Fruit fly (Drosophila melanogaster) whole organism, embryonic: ENCODE results near the gene mrva.

ENCODE experiments used
- Asciz ChIP-seq: fragments of 200-800 bp; sonication (Bioruptor generic); optimal IDR thresholded peaks from 2 replicates; lab custom pipeline; 2017; ENCODE audit warnings: missing biosample characterization, mild to moderate bottlenecking, missing genetic modification characterization, missing genetic modification reagents
- B-H2 ChIP-seq: fragments of 200-800 bp; sonication (Bioruptor generic); optimal IDR thresholded peaks from 2 replicates; lab custom pipeline; 2018; ENCODE audit warnings: missing biosample characterization, mild to moderate bottlenecking, missing genetic modification characterization
- BEAF-32 ChIP-seq: fragments of 200-800 bp; sonication (Bioruptor generic); optimal IDR thresholded peaks from 3 replicates; lab custom pipeline; 2017; ENCODE audit warnings: missing biosample characterization, missing genetic modification characterization, mild to moderate bottlenecking, moderate library complexity, missing genetic modification reagents
- Bgb ChIP-seq: fragments of 200-800 bp; sonication (Bioruptor generic); IDR thresholded peaks from 2 replicates; pipeline ENCODE4 v1.3.6; 2022; ENCODE audit warnings: missing biosample characterization, missing genetic modification characterization; ENCODE audit not compliant: partially characterized antibody
- CG10274 ChIP-seq: fragments of 200-800 bp; sonication (Bioruptor generic); optimal IDR thresholded peaks from 3 replicates; lab custom pipeline; 2017; ENCODE audit warnings: missing biosample characterization, mild to moderate bottlenecking, missing genetic modification characterization
- CG11504 ChIP-seq: fragments of 200-800 bp; sonication (Bioruptor generic); optimal IDR thresholded peaks from 3 replicates; lab custom pipeline; 2019; ENCODE audit warnings: missing biosample characterization, mild to moderate bottlenecking, missing genetic modification characterization, moderate library complexity
- CG12155 ChIP-seq: fragments of 200-800 bp; sonication (Bioruptor generic); optimal IDR thresholded peaks from 3 replicates; lab custom pipeline; 2016; ENCODE audit warnings: missing biosample characterization, missing genetic modification characterization
- CG14710 ChIP-seq: fragments of 200-800 bp; sonication (Bioruptor generic); optimal IDR thresholded peaks from 3 replicates; lab custom pipeline; 2019; ENCODE audit warnings: missing biosample characterization, mild to moderate bottlenecking, missing genetic modification characterization, moderate library complexity
- CG15514 ChIP-seq: fragments of 200-800 bp; sonication (Bioruptor generic); optimal IDR thresholded peaks from 3 replicates; lab custom pipeline; 2017; ENCODE audit warnings: missing biosample characterization, missing genetic modification characterization, mild to moderate bottlenecking, moderate library complexity, missing genetic modification reagents
- CG16813 ChIP-seq: fragments of 200-800 bp; sonication (Bioruptor generic); IDR thresholded peaks from 3 replicates; pipeline ENCODE4 v1.3.6; 2022; ENCODE audit warnings: missing biosample characterization, missing genetic modification characterization; ENCODE audit not compliant: partially characterized antibody
- CG16815 ChIP-seq: fragments of 200-800 bp; sonication (Bioruptor generic); optimal IDR thresholded peaks from 3 replicates; lab custom pipeline; 2017; ENCODE audit warnings: missing biosample characterization, mild to moderate bottlenecking, missing genetic modification characterization
- CG31365 ChIP-seq: fragments of 200-800 bp; sonication (Bioruptor generic); optimal IDR thresholded peaks from 2 replicates; lab custom pipeline; 2018; ENCODE audit warnings: missing biosample characterization, mild to moderate bottlenecking, missing genetic modification characterization
- CG31388 ChIP-seq: fragments of 200-800 bp; sonication (Bioruptor generic); optimal IDR thresholded peaks from 2 replicates; lab custom pipeline; 2016; ENCODE audit warnings: missing biosample characterization, missing genetic modification characterization
- CG3281 ChIP-seq: fragments of 200-800 bp; sonication (Bioruptor generic); optimal IDR thresholded peaks from 3 replicates; lab custom pipeline; 2017; ENCODE audit warnings: missing biosample characterization, mild to moderate bottlenecking, missing genetic modification characterization
- CG43689 ChIP-seq: fragments of 200-800 bp; sonication (Bioruptor generic); IDR thresholded peaks from 2 replicates; pipeline ENCODE4 v1.3.6; 2022; ENCODE audit warnings: missing biosample characterization, missing genetic modification characterization
- CG6791 ChIP-seq: fragments of 200-800 bp; sonication (Bioruptor generic); IDR thresholded peaks from 3 replicates; pipeline ENCODE4 v1.3.6; 2022; ENCODE audit warnings: missing biosample characterization, missing genetic modification characterization; ENCODE audit not compliant: partially characterized antibody
- CG6854 ChIP-seq: fragments of 200-800 bp; sonication (Bioruptor generic); optimal IDR thresholded peaks from 3 replicates; lab custom pipeline; 2017; ENCODE audit warnings: missing biosample characterization, mild to moderate bottlenecking, missing genetic modification characterization
- CG8765 ChIP-seq: fragments of 200-800 bp; sonication (Bioruptor generic); IDR thresholded peaks from 2 replicates; pipeline ENCODE4 v1.3.6; 2022; ENCODE audit warnings: missing biosample characterization, missing genetic modification characterization
- CG9797 ChIP-seq: fragments of 200-800 bp; sonication (Bioruptor generic); optimal IDR thresholded peaks from 3 replicates; lab custom pipeline; 2018; ENCODE audit warnings: missing biosample characterization, mild to moderate bottlenecking, missing genetic modification characterization
- Ets97D ChIP-seq: fragments of 200-800 bp; sonication (Bioruptor generic); optimal IDR thresholded peaks from 3 replicates; lab custom pipeline; 2016; ENCODE audit warnings: missing biosample characterization, missing genetic modification characterization
- Fer2 ChIP-seq: fragments of 200-800 bp; sonication (Bioruptor generic); optimal IDR thresholded peaks from 2 replicates; lab custom pipeline; 2018; ENCODE audit warnings: missing biosample characterization, mild to moderate bottlenecking, missing genetic modification characterization, moderate library complexity
- Gug ChIP-seq: fragments of 200-800 bp; sonication (Bioruptor generic); IDR thresholded peaks from 4 replicates; pipeline ENCODE4 v1.3.6; 2022; ENCODE audit warnings: missing biosample characterization, missing genetic modification characterization
- Lhr ChIP-seq: fragments of 200-800 bp; sonication (Bioruptor generic); optimal IDR thresholded peaks from 3 replicates; lab custom pipeline; 2017; ENCODE audit warnings: mild to moderate bottlenecking, missing biosample characterization, missing genetic modification reagents, missing genetic modification characterization
- Sry-δ ChIP-seq: fragments of 200-800 bp; sonication (Bioruptor generic); optimal IDR thresholded peaks from 2 replicates; lab custom pipeline; 2016; ENCODE audit warnings: missing biosample characterization, missing genetic modification characterization
- Taf1 ChIP-seq: fragments of 200-800 bp; sonication (Bioruptor generic); IDR thresholded peaks from 2 replicates; pipeline ENCODE4 v1.3.6; 2022; ENCODE audit warnings: missing biosample characterization, missing genetic modification characterization
- Usf ChIP-seq: fragments of 200-800 bp; sonication (Bioruptor generic); optimal IDR thresholded peaks from 2 replicates; lab custom pipeline; 2017; ENCODE audit warnings: missing genotype, missing biosample characterization, missing genetic modification characterization
- abd-A ChIP-seq: fragments of 200-800 bp; sonication (Bioruptor generic); optimal IDR thresholded peaks from 3 replicates; lab custom pipeline; 2019; ENCODE audit warnings: missing biosample characterization, mild to moderate bottlenecking, missing genetic modification characterization, moderate library complexity
- cad ChIP-seq: fragments of >200 bp; optimal IDR thresholded peaks from 2 replicates; lab custom pipeline; 2017; ENCODE audit warnings: missing biosample characterization, missing genetic modification characterization
- chif ChIP-seq, 2 experiments: fragments of 200-800 bp; sonication (Bioruptor generic); optimal IDR thresholded peaks; 3 replicates each; lab custom pipeline; 2016; ENCODE audit warnings: missing biosample characterization in 2 of 2, missing genetic modification characterization in 2 of 2
- crp ChIP-seq, 2 experiments: fragments of 200-800 bp; sonication (Bioruptor generic); optimal IDR thresholded peaks; 2 replicates in 1 of 2; 3 replicates in 1 of 2; lab custom pipeline; 2017; ENCODE audit warnings: missing biosample characterization in 2 of 2, missing genetic modification characterization in 2 of 2, mild to moderate bottlenecking in 1 of 2, moderate library complexity in 1 of 2
- cwo ChIP-seq: fragments of 200-800 bp; sonication (Bioruptor generic); optimal IDR thresholded peaks from 3 replicates; lab custom pipeline; 2017; ENCODE audit warnings: missing biosample characterization, missing genetic modification characterization, mild to moderate bottlenecking, moderate library complexity, missing genetic modification reagents
- grau ChIP-seq: fragments of 200-800 bp; optimal IDR thresholded peaks from 3 replicates; lab custom pipeline; 2019; ENCODE audit warnings: missing biosample characterization, mild to moderate bottlenecking, missing genetic modification characterization, moderate library complexity
- jing ChIP-seq: fragments of 200-800 bp; sonication (Bioruptor generic); optimal IDR thresholded peaks from 2 replicates; lab custom pipeline; 2018; ENCODE audit warnings: missing biosample characterization, mild to moderate bottlenecking, missing genetic modification characterization
- klu ChIP-seq: fragments of 200-800 bp; sonication (Bioruptor generic); IDR thresholded peaks from 2 replicates; pipeline ENCODE4 v1.3.6; 2022; ENCODE audit warnings: missing biosample characterization, missing genetic modification characterization
- knrl ChIP-seq: fragments of 200-800 bp; sonication (Bioruptor generic); IDR thresholded peaks from 3 replicates; pipeline ENCODE4 v1.3.6; 2022; ENCODE audit warnings: missing biosample characterization, missing genetic modification characterization; ENCODE audit not compliant: partially characterized antibody
- lbe ChIP-seq: fragments of 200-800 bp; sonication (Bioruptor generic); optimal IDR thresholded peaks from 2 replicates; lab custom pipeline; 2016; ENCODE audit warnings: missing biosample characterization, mild to moderate bottlenecking, missing genetic modification characterization
- luna ChIP-seq: fragments of 200-800 bp; sonication (Bioruptor generic); optimal IDR thresholded peaks from 2 replicates; lab custom pipeline; 2016; ENCODE audit warnings: missing biosample characterization, missing genetic modification characterization
- nerfin-1 ChIP-seq: fragments of 200-800 bp; sonication (Bioruptor generic); optimal IDR thresholded peaks from 3 replicates; lab custom pipeline; 2019; ENCODE audit warnings: missing biosample characterization, mild to moderate bottlenecking, missing genetic modification characterization, moderate library complexity
- nerfin-2 ChIP-seq: fragments of 200-800 bp; sonication (Bioruptor generic); IDR thresholded peaks from 2 replicates; pipeline ENCODE4 v1.3.6; 2022; ENCODE audit warnings: missing biosample characterization, missing genetic modification characterization; ENCODE audit not compliant: partially characterized antibody
- phol ChIP-seq: fragments of 200-800 bp; sonication (Bioruptor generic); optimal IDR thresholded peaks from 3 replicates; lab custom pipeline; 2018; ENCODE audit warnings: missing biosample characterization, mild to moderate bottlenecking, missing genetic modification characterization, moderate library complexity
- pita ChIP-seq: fragments of 200-800 bp; sonication (Bioruptor generic); optimal IDR thresholded peaks from 2 replicates; lab custom pipeline; 2017; ENCODE audit warnings: missing biosample characterization, mild to moderate bottlenecking, missing genetic modification characterization
- pzg ChIP-seq: fragments of 200-800 bp; sonication (Bioruptor generic); optimal IDR thresholded peaks from 3 replicates; lab custom pipeline; 2018; ENCODE audit warnings: missing biosample characterization, mild to moderate bottlenecking, missing genetic modification characterization, moderate library complexity
- row ChIP-seq: fragments of 200-800 bp; sonication (Bioruptor generic); IDR thresholded peaks from 3 replicates; pipeline ENCODE4 v1.3.6; 2022; ENCODE audit warnings: missing biosample characterization, missing genetic modification characterization
- scrt ChIP-seq: fragments of 200-800 bp; sonication (Bioruptor generic); optimal IDR thresholded peaks from 2 replicates; lab custom pipeline; 2018; ENCODE audit warnings: missing biosample characterization, mild to moderate bottlenecking, missing genetic modification characterization, moderate library complexity
- sens ChIP-seq: fragments of 200-800 bp; sonication (Bioruptor generic); peaks from one replicate; lab custom pipeline; 2016; ENCODE audit warnings: missing biosample characterization, missing genetic modification characterization
- slp2 ChIP-seq: fragments of 200-800 bp; sonication (Bioruptor generic); optimal IDR thresholded peaks from 2 replicates; lab custom pipeline; 2016; ENCODE audit warnings: missing biosample characterization, missing genetic modification characterization
- sna ChIP-seq: fragments of 200-800 bp; sonication (Bioruptor generic); IDR thresholded peaks from 2 replicates; pipeline ENCODE4 v1.3.6; 2022; ENCODE audit warnings: missing biosample characterization, missing genetic modification characterization; ENCODE audit not compliant: partially characterized antibody
- tio ChIP-seq: fragments of 200-800 bp; sonication (Bioruptor generic); optimal IDR thresholded peaks from 2 replicates; lab custom pipeline; 2017; ENCODE audit warnings: missing biosample characterization, missing genetic modification characterization, inconsistent platforms

mrva gene

DNA sequence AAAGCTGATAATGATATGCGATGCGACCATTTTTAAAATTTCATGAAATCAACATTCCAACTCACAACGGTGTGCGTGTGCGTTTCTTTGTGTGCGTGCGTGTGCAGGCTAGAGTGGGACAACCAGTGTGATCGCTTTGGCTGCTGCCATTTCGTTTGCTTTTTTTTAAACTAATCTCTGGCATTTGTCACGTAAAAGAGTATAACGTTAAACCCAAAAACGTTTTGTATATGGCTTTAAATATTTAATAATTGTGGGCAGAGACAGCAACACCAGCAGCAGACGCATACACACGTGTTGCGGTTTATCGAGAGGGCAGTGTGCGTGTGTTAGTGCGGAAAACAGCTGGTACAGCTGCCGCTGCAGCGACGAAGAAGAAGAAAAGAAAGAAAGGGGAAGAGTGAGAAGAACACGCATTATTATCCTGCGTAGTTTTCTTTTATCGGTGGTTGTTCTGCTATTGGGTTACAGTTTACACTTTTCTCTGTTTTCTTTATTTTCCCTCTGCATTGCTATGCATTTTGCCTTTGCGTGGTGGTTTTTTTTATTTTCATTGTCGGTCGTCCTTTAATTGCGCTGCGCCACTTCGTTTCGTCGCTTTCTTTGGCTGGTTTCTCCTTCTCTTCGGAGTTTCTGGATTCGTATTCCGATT is 41.7 kb upstream of the mrva start (continued):
- TF ChIP-seq lbe (GFP tag; lab: Kevin White, UChicago), result no peak
- TF ChIP-seq Fer2, result no peak
- TF ChIP-seq Asciz (GFP tag; lab: Kevin White, UChicago), result no peak
- TF ChIP-seq pita (GFP tag; lab: Kevin White, UChicago), result no peak
- TF ChIP-seq B-H2 (GFP tag; lab: Kevin White, UChicago), result no peak
- no peak for TF ChIP-seq luna (GFP tag; lab: Kevin White, UChicago)
- no peak for TF ChIP-seq Lhr
- TF ChIP-seq Usf (GFP tag; lab: Kevin White, UChicago), result no peak
- TF ChIP-seq CG31365 (tag; lab: Kevin White, UChicago), result no peak
- TF ChIP-seq klu (GFP tag; lab: Robert Waterston, UW), result no peak
- no peak for TF ChIP-seq CG16813 (GFP tag; lab: Robert Waterston, UW)

DNA sequence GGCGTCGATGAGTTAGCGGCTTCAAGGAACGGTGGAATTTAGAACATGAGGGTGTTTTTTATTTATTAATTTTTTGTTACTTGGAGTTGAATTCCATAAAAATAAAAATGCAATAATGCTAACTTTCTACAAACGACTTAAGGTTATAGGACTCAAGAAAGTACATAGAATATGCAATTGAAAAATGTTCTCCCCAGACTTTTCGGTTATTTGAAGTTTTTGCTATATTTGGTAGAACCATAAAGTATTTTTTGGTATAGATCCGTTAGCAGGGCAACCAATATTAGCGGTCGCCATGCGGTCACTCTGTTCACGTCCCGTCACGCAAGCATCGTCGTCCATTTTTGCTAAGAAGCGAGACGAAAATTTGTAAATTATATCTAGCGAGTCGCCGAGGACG is 40.9 kb upstream of the mrva start, which contains the start of gene akirin:
Gene akirin (plus strand): TSS at position 301 of the 400 bp plus-strand sequence.
- TF ChIP-seq CG12155 (GFP tag; lab: Kevin White, UChicago) (peak; percentile 43), nerfin-2 (no peak), Gug (GFP tag; lab: Robert Waterston, UW) (no peak), Bgb (GFP tag; lab: Robert Waterston, UW) (no peak), row (peak; percentile 22; the same call in 1 of the 3 replicates), CG9797 (GFP tag; lab: Kevin White, UChicago) (peak; percentile 38), CG16815 (GFP tag; lab: Kevin White, UChicago) (no peak), phol (tag; lab: Kevin White, UChicago) (peak; percentile 30), grau (no peak), Sry-δ (GFP tag; lab: Kevin White, UChicago) (no peak), CG6791 (GFP tag; lab: Robert Waterston, UW) (no peak), CG11504 (tag; lab: Kevin White, UChicago) (no peak), CG3281 (GFP tag; lab: Kevin White, UChicago) (no peak), CG10274 (no peak), scrt (no peak), crp (GFP tag; optimal IDR thresholded peaks at IDR 0.05; lab: Kevin White, UChicago) (no peak), pzg (peak; percentile 38), sens (GFP tag; lab: Kevin White, UChicago) (peak; percentile 12), BEAF-32 (GFP tag; lab: Kevin White, UChicago) (peak; percentile 24), Taf1 (no peak), CG8765 (GFP tag; lab: Robert Waterston, UW) (no peak), cad (GFP tag; lab: Kevin White, UChicago) (no peak), Ets97D (no peak), CG15514 (peak; percentile 4), slp2 (GFP tag; lab: Kevin White, UChicago) (no peak), chif (GFP tag; optimal IDR thresholded peaks at IDR 0.05; lab: Kevin White, UChicago) (no peak), CG31388 (GFP tag; lab: Kevin White, UChicago) (no peak), sna (GFP tag; lab: Robert Waterston, UW) (no peak), nerfin-1 (tag; lab: Kevin White, UChicago) (no peak), jing (GFP tag; lab: Kevin White, UChicago) (no peak), cwo (no peak), tio (GFP tag; lab: Kevin White, UChicago) (no peak), knrl (no peak), abd-A (tag; lab: Kevin White, UChicago) (no peak), CG14710 (peak; percentile 16), CG6854 (GFP tag; lab: Kevin White, UChicago) (no peak), CG43689 (GFP tag; lab: Robert Waterston, UW) (no peak)
